Fruit fly (Drosophila melanogaster): ENCODE data around the gene CG18747.

dm6 chr3R:7809662-7810621, 26.7 kb upstream of the CG18747 start, which contains the start of the genes CG2993 and sgll:
- TF ChIP-seq CTCF (optimal IDR thresholded peaks at IDR 0.05) (peak; percentile 100), CG8478 (optimal IDR thresholded peaks at IDR 0.05) (no peak)

Data from S2 (cell line).